Worm (Caenorhabditis elegans) whole organism, L2 larva: ENCODE results near the gene Y37A1A.2.

Experiments
- C34F6.9 ChIP-seq: fragments of 150-350 bp; optimal IDR thresholded peaks from 2 replicates; lab custom pipeline; 2014; ENCODE audit warnings: missing biosample characterization, missing genetic modification characterization
- alr-1 ChIP-seq: fragments of 150-350 bp; optimal IDR thresholded peaks from 2 replicates; lab custom pipeline; 2014; ENCODE audit warnings: missing biosample characterization, missing genetic modification characterization
- aly-2 ChIP-seq: fragments of 150-350 bp; optimal IDR thresholded peaks from 2 replicates; lab custom pipeline; 2014; ENCODE audit warnings: missing biosample characterization, missing genetic modification characterization
- ama-1 ChIP-seq: fragments of 150-350 bp; optimal IDR thresholded peaks from 2 replicates; lab custom pipeline; 2018; ENCODE audit warnings: inconsistent platforms
- blmp-1 ChIP-seq: sonication (generic microtip); optimal IDR thresholded peaks from 2 replicates; lab custom pipeline; 2017; ENCODE audit warnings: missing genetic modification characterization, mild to moderate bottlenecking, missing compliant biosample characterization, antibody characterized with exemption, moderate library complexity; ENCODE audit not compliant: insufficient read depth
- ceh-16 ChIP-seq: fragments of 150-350 bp; optimal IDR thresholded peaks from 2 replicates; lab custom pipeline; 2014; ENCODE audit warnings: missing biosample characterization, missing genetic modification characterization
- crh-2 ChIP-seq: sonication (generic microtip); optimal IDR thresholded peaks from 2 replicates; lab custom pipeline; 2017; ENCODE audit warnings: missing biosample characterization, missing genetic modification characterization
- dmd-4 ChIP-seq: sonication (generic microtip); optimal IDR thresholded peaks from 2 replicates; lab custom pipeline; 2017; ENCODE audit warnings: missing biosample characterization, missing genetic modification characterization
- lin-13 ChIP-seq: fragments of 150-350 bp; optimal IDR thresholded peaks from 2 replicates; lab custom pipeline; 2014; ENCODE audit warnings: missing biosample characterization, missing genetic modification reagents, missing genetic modification characterization
- lsy-2 ChIP-seq, 2 experiments: fragments of 150-350 bp in 1 of 2; sonication (generic microtip) in 1 of 2; optimal IDR thresholded peaks; 2 replicates each; lab custom pipeline; 2014 to 2017; ENCODE audit warnings: missing biosample characterization in 2 of 2, missing genetic modification characterization in 2 of 2
- nhr-11 ChIP-seq: fragments of 150-350 bp; optimal IDR thresholded peaks from 2 replicates; lab custom pipeline; 2014; ENCODE audit warnings: missing biosample characterization, missing genetic modification characterization
- nhr-12 ChIP-seq: fragments of 150-350 bp; optimal IDR thresholded peaks from 2 replicates; lab custom pipeline; 2014; ENCODE audit warnings: missing biosample characterization, missing genetic modification characterization
- nhr-129 ChIP-seq: fragments of 150-350 bp; optimal IDR thresholded peaks from 2 replicates; lab custom pipeline; 2014; ENCODE audit warnings: missing biosample characterization, missing genetic modification characterization
- nhr-21 ChIP-seq: fragments of 150-350 bp; optimal IDR thresholded peaks from 2 replicates; lab custom pipeline; 2014; ENCODE audit warnings: missing biosample characterization, missing genetic modification characterization
- nhr-25 ChIP-seq: fragments of 150-350 bp; sonication (generic microtip); optimal IDR thresholded peaks from 3 replicates; lab custom pipeline; 2014; ENCODE audit warnings: missing biosample characterization, missing genetic modification characterization
- nhr-6 ChIP-seq: fragments of 150-350 bp; optimal IDR thresholded peaks from 2 replicates; lab custom pipeline; 2014; ENCODE audit warnings: missing biosample characterization, missing genetic modification characterization
- peb-1 ChIP-seq: fragments of 150-350 bp; optimal IDR thresholded peaks from 2 replicates; lab custom pipeline; 2014; ENCODE audit warnings: missing biosample characterization, missing genetic modification characterization
- sem-4 ChIP-seq: fragments of 150-350 bp; optimal IDR thresholded peaks from 2 replicates; lab custom pipeline; 2014; ENCODE audit warnings: missing biosample characterization, missing genetic modification reagents, missing genetic modification characterization
- sma-3 ChIP-seq: sonication (generic microtip); optimal IDR thresholded peaks from 2 replicates; lab custom pipeline; 2016; ENCODE audit warnings: missing genetic modification reagents, missing genetic modification characterization, missing compliant biosample characterization
- sma-9 ChIP-seq, 2 experiments: fragments of 150-350 bp in 1 of 2; sonication (generic microtip) in 1 of 2; optimal IDR thresholded peaks; 2 replicates each; lab custom pipeline; 2014 to 2016; ENCODE audit warnings: missing genetic modification characterization in 2 of 2, mild to moderate bottlenecking in 1 of 2, missing biosample characterization in 1 of 2, missing compliant biosample characterization in 1 of 2, missing genetic modification reagents in 1 of 2, moderate library complexity in 1 of 2
- snpc-4 ChIP-seq: fragments of 150-350 bp; optimal IDR thresholded peaks from 2 replicates; lab custom pipeline; 2014; ENCODE audit warnings: missing biosample characterization, missing genetic modification characterization
- unc-39 ChIP-seq: fragments of 150-350 bp; optimal IDR thresholded peaks from 2 replicates; lab custom pipeline; 2014; ENCODE audit warnings: missing biosample characterization, missing genetic modification characterization
- unc-62 ChIP-seq: fragments of 150-350 bp; optimal IDR thresholded peaks from 2 replicates; lab custom pipeline; 2014; ENCODE audit warnings: missing biosample characterization, missing genetic modification reagents, missing genetic modification characterization
- zag-1 ChIP-seq: fragments of 150-350 bp; optimal IDR thresholded peaks from 2 replicates; lab custom pipeline; 2014; ENCODE audit warnings: missing biosample characterization, missing genetic modification characterization
- ztf-1 ChIP-seq: fragments of 200-800 bp; sonication (Bioruptor generic); conservative IDR thresholded peaks from 2 replicates; pipeline ENCODE4 v1.3.6; 2022; ENCODE audit warnings: missing genetic modification characterization, missing compliant biosample characterization
- ztf-4 ChIP-seq: fragments of 150-350 bp; optimal IDR thresholded peaks from 2 replicates; lab custom pipeline; 2014; ENCODE audit warnings: missing biosample characterization, missing genetic modification characterization

The Y37A1A.2 gene

DNA sequence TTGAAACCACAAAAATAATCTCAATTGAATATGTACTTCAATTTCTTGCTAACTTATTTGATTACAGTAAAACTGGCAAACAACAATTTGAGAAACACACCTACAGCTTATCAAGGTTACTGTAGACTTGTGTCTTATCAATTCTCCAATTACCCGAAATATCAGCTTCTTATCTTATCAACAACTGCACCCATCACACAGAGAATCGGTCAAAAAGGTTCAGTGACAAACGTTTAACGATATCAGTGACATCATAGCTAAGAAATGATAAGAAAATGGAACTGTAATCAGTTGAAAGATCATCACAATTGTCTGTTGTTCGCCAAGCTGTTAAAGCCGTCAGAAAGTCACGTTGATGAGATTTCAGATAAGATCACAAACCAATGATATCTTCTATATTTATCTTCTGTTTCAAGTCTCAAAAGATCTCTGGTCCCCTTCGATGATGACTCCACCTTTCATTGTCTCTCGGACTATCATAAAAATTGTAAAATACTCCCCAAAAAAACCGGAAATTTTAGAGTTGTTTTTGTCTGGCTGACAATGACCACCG lies 6.5 kb upstream of the Y37A1A.2 start (continued):
- TF ChIP-seq lin-13 (GFP tag; lab: Kevin White, UChicago) (no peak), peb-1 (tag; lab: Kevin White, UChicago) (no peak)

DNA sequence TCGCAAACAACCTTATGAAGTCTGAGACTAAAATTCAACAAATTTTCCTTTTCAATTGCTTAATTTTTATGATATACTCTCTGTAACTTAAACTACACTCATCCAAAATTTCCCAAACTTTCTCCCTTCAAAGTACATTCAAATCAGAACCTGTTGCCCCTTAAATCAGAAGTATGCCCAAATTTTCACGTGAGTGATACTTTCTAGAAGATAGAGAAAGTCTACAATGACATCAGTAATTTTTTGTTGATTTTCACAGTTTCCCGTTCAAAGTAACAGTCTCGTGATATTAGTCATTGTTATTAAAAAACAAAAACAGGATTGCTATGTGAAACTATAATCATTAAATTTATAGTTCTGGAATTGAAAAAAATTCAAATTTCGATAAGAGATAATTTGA lies 1.9 kb downstream of the Y37A1A.2 start:
- TF ChIP-seq nhr-21 (tag; lab: Kevin White, UChicago) = peak; percentile 14
- peak; percentile 48 for TF ChIP-seq ztf-4
- no peak for TF ChIP-seq nhr-6 (tag; lab: Kevin White, UChicago)
- TF ChIP-seq blmp-1 (tag; lab: Kevin White, UChicago) = peak; percentile 96
- peak; percentile 60 for TF ChIP-seq nhr-129
- no peak for TF ChIP-seq nhr-12 (tag; lab: Kevin White, UChicago)
- TF ChIP-seq sem-4 (tag; lab: Kevin White, UChicago) = no peak
- TF ChIP-seq nhr-11 (tag; lab: Kevin White, UChicago) = no peak
- TF ChIP-seq lsy-2 (tag; optimal IDR thresholded peaks at IDR 0.05; lab: Kevin White, UChicago) = peak in 1 of 2 experiments; percentile 2
- peak; percentile 27 for TF ChIP-seq crh-2 (tag; lab: Kevin White, UChicago)
- peak; percentile 61 for TF ChIP-seq sma-9 (GFP tag; optimal IDR thresholded peaks at IDR 0.05; lab: Kevin White, UChicago)
- TF ChIP-seq sma-9 (tag; optimal IDR thresholded peaks at IDR 0.05; lab: Kevin White, UChicago) = no peak
- no peak for TF ChIP-seq zag-1 (tag; lab: Kevin White, UChicago)
- no peak for TF ChIP-seq unc-39 (tag; lab: Kevin White, UChicago)
- TF ChIP-seq sma-3 (GFP tag; lab: Kevin White, UChicago) = peak; percentile 73
- TF ChIP-seq nhr-25 = peak; percentile 78

- no peak for TF ChIP-seq nhr-25
- no peak for TF ChIP-seq ztf-4
- TF ChIP-seq nhr-21 (tag; lab: Kevin White, UChicago) = no peak
- no peak for TF ChIP-seq ceh-16 (tag; lab: Kevin White, UChicago)
- no peak for TF ChIP-seq unc-39 (tag; lab: Kevin White, UChicago)
- TF ChIP-seq lsy-2 (tag; optimal IDR thresholded peaks at IDR 0.05; lab: Kevin White, UChicago) = no peak
- no peak for TF ChIP-seq aly-2 (tag; lab: Kevin White, UChicago)
- no peak for TF ChIP-seq C34F6.9 (tag; lab: Kevin White, UChicago)
- no peak for TF ChIP-seq unc-62 (GFP tag; lab: Kevin White, UChicago)
- no peak for TF ChIP-seq nhr-11 (tag; lab: Kevin White, UChicago)
Measured at ce11 chrIV:13906369-13906768, 6.5 kb downstream of the Y37A1A.2 start.

ce11 chrIV:13902774-13903173 lies 10.1 kb downstream of the Y37A1A.2 start, which contains the start of gene Y37A1A.3:
Gene Y37A1A.3, minus strand, starts transcription at chrIV:13902874.
- peak; percentile 4 for TF ChIP-seq blmp-1 (tag; lab: Kevin White, UChicago)
- TF ChIP-seq sma-9 (GFP tag; optimal IDR thresholded peaks at IDR 0.05; lab: Kevin White, UChicago) = no peak
- TF ChIP-seq sma-9 (tag; optimal IDR thresholded peaks at IDR 0.05; lab: Kevin White, UChicago) = no peak
- TF ChIP-seq nhr-25 = peak; percentile 22

- TF ChIP-seq ama-1 (lab: Kevin White, UChicago) (no peak), sma-9 (GFP tag; optimal IDR thresholded peaks at IDR 0.05; lab: Kevin White, UChicago) (no peak), sma-9 (tag; optimal IDR thresholded peaks at IDR 0.05; lab: Kevin White, UChicago) (no peak), nhr-21 (tag; lab: Kevin White, UChicago) (no peak), snpc-4 (tag; lab: Kevin White, UChicago) (peak; percentile 96), alr-1 (tag; lab: Kevin White, UChicago) (no peak), lin-13 (GFP tag; lab: Kevin White, UChicago) (peak; percentile 36), nhr-11 (tag; lab: Kevin White, UChicago) (no peak), nhr-129 (peak; percentile 37), lsy-2 (tag; optimal IDR thresholded peaks at IDR 0.05; lab: Kevin White, UChicago) (peak in 1 of 2 experiments; percentile 11), dmd-4 (no peak), crh-2 (tag; lab: Kevin White, UChicago) (no peak)
Measured at ce11 chrIV:13893103-13893502, 19.7 kb downstream of the Y37A1A.2 start.

- 0 out of 2 replicates have a peak, but pooled peaks have one; percentile 36 for TF ChIP-seq ztf-1
- no peak for TF ChIP-seq sem-4 (tag; lab: Kevin White, UChicago)
Measured at ce11 chrIV:13888164-13888518, 24.7 kb downstream of the Y37A1A.2 start.
